Fruit fly (Drosophila melanogaster): ENCODE data around the gene Ubr3.
A peak's percentile ranks its signal among the peaks of the same experiment; 100 is the strongest.

Ubr3 gene

dm6 chrX:7930236-7931027 lies 5.3 kb upstream of the Ubr3 start (continued):
- TF ChIP-seq kni (GFP tag; optimal IDR thresholded peaks at IDR 0.05) = peak; percentile 76
- TF ChIP-seq bsh (GFP tag; optimal IDR thresholded peaks at IDR 0.05) = peak in 1 of 2 experiments; percentile 9
- TF ChIP-seq Lhr (GFP tag; optimal IDR thresholded peaks at IDR 0.05) = no peak

DNA sequence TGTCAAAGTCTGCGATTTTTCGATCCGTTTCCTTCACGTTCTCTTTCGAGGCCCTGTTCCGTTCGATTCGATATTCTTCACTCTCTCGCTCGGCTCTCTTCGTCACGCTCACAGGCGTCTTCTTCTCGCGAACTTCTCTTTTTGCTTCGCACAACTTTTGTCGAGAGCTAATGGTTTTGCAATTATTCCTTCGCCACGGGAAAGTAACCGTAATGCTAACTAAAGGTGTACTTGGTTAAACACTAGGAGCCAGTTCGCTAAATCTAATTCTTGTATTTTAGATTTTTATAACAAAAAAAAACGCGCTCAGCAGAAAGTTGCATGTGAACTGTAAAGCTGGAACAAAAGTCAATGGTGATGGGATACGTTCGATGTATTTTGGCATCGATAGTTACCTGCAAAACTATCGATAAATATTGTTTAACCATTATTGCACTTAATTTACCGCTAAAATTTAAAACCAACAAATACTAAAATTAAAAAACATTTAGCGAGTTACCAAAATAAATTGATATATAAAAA lies 4.6 kb upstream of the Ubr3 start, which contains the start of gene mahe:
Gene mahe (minus strand): TSS at position 355 of the 522 bp plus-strand sequence.
- TF ChIP-seq knrl (GFP tag; IDR thresholded peaks at IDR 0.05; ENCODE audit: partially characterized antibody) (peak; percentile 80), HLH3B (GFP tag; IDR thresholded peaks at IDR 0.05) (0 out of 2 replicates have a peak, but pooled peaks have one; percentile 7), CG6854 (GFP tag; optimal IDR thresholded peaks at IDR 0.05) (no peak), ATbp (GFP tag; optimal IDR thresholded peaks at IDR 0.05) (no peak), CG1602 (GFP tag; optimal IDR thresholded peaks at IDR 0.05) (no peak), sr (GFP tag; IDR thresholded peaks at IDR 0.05) (no peak), MTF-1 (GFP tag; optimal IDR thresholded peaks at IDR 0.05; ENCODE audit: borderline replicate concordance) (no peak), zen2 (GFP tag; IDR thresholded peaks at IDR 0.05; ENCODE audit: partially characterized antibody) (peak; percentile 61; the same call in 1 of the 3 replicates), Dref (GFP tag; IDR thresholded peaks at IDR 0.05) (peak; percentile 85), Six4 (GFP tag; optimal IDR thresholded peaks at IDR 0.05) (no peak), Doc3 (GFP tag; IDR thresholded peaks at IDR 0.05; ENCODE audit: partially characterized antibody) (peak; percentile 71), Atf-2 (GFP tag; optimal IDR thresholded peaks at IDR 0.05) (no peak), CG4328 (GFP tag; optimal IDR thresholded peaks at IDR 0.05) (no peak), Dll (GFP tag; IDR thresholded peaks at IDR 0.05; ENCODE audit: partially characterized antibody) (peak; percentile 87), slp2 (GFP tag; optimal IDR thresholded peaks at IDR 0.05) (no peak), Vsx1 (GFP tag; optimal IDR thresholded peaks at IDR 0.05) (no peak), CG31388 (GFP tag; optimal IDR thresholded peaks at IDR 0.05) (no peak), maf-S (GFP tag; optimal IDR thresholded peaks at IDR 0.05) (no peak), CG3163 (GFP tag; optimal IDR thresholded peaks at IDR 0.05) (peak; percentile 71), CG17568 (GFP tag; optimal IDR thresholded peaks at IDR 0.05) (peak; percentile 46), CG13296 (GFP tag; optimal IDR thresholded peaks at IDR 0.05) (peak; percentile 42), Med (GFP tag) (peak; percentile 77), Sin3A (optimal IDR thresholded peaks at IDR 0.05) (no peak), CG14710 (tag; optimal IDR thresholded peaks at IDR 0.05) (peak; percentile 37), Chrac-16 (GFP tag; optimal IDR thresholded peaks at IDR 0.05) (no peak), sqz (GFP tag; optimal IDR thresholded peaks at IDR 0.05) (peak; percentile 48), CG42726 (GFP tag; IDR thresholded peaks at IDR 0.05; ENCODE audit: partially characterized antibody) (peak; percentile 75; the same call in 1 of the 2 replicates), CG8478 (optimal IDR thresholded peaks at IDR 0.05) (no peak), twi (tag; optimal IDR thresholded peaks at IDR 0.05) (no peak), CG14667 (GFP tag; IDR thresholded peaks at IDR 0.05) (no peak), Bteb2 (GFP tag; optimal IDR thresholded peaks at IDR 0.05) (no peak), gcm2 (GFP tag; optimal IDR thresholded peaks at IDR 0.05) (no peak), eyg (GFP tag; optimal IDR thresholded peaks at IDR 0.05) (no peak), vnd (GFP tag; IDR thresholded peaks at IDR 0.05; ENCODE audit: partially characterized antibody) (peak; percentile 69; the same call in 2 of the 3 replicates), CG14050 (GFP tag; IDR thresholded peaks at IDR 0.05) (no peak), CG1024 (GFP tag; IDR thresholded peaks at IDR 0.05) (no peak), Sox102F (GFP tag; optimal IDR thresholded peaks at IDR 0.05) (no peak), nom (GFP tag; optimal IDR thresholded peaks at IDR 0.05) (no peak), HLHmδ (GFP tag; optimal IDR thresholded peaks at IDR 0.05) (no peak), CG14860 (GFP tag; IDR thresholded peaks at IDR 0.05; ENCODE audit: partially characterized antibody) (peak; percentile 72), abd-A (tag; optimal IDR thresholded peaks at IDR 0.05) (no peak), Hsf (GFP tag; optimal IDR thresholded peaks at IDR 0.05) (no peak), jumu (GFP tag; optimal IDR thresholded peaks at IDR 0.05) (no peak), Mad (GFP tag; optimal IDR thresholded peaks at IDR 0.05) (no peak)

Measured in whole organism, embryonic.